Fruit fly (Drosophila melanogaster) ovary, adult (tissue): ENCODE results near the gene CG43346.
A peak's percentile ranks its signal among the peaks of the same experiment; 100 is the strongest.

Source experiments
- CG17801 ChIP-seq: fragments of 200-800 bp; optimal IDR thresholded peaks from 2 replicates; lab custom pipeline; 2019; ENCODE audit warnings: missing biosample characterization, mild to moderate bottlenecking, missing genetic modification characterization, moderate library complexity; ENCODE audit not compliant: partially characterized antibody

Gene CG43346

dm6 chr2L:21172922-21173321 is 4.5 kb upstream of the CG43346 start, which contains the start of gene CG31627:
CG31627 (plus strand) TSS chr2L:21173222.
- no peak for TF ChIP-seq CG17801 (GFP tag; lab: Kevin White, UChicago)

- no peak for TF ChIP-seq CG17801 (GFP tag; lab: Kevin White, UChicago)
These were observed 1.5 kb upstream of the CG43346 start for dm6 chr2L:21169863-21170262.

dm6 chr2L:21169160-21169624 is 811 bp upstream of the CG43346 start:
- TF ChIP-seq CG17801 (GFP tag; lab: Kevin White, UChicago): no peak

dm6 chr2L:21166422-21166821 is 2.0 kb downstream of the CG43346 start:
- TF ChIP-seq CG17801 (GFP tag; lab: Kevin White, UChicago): peak; percentile 47

- TF ChIP-seq CG17801 (GFP tag; lab: Kevin White, UChicago): no peak
These were observed 5.0 kb downstream of the CG43346 start, which contains the start of gene Noc2 for dm6 chr2L:21163311-21163842. Noc2 (plus strand) TSS chr2L:21163641.

- peak; percentile 52 for TF ChIP-seq CG17801 (GFP tag; lab: Kevin White, UChicago)
These were observed 5.5 kb downstream of the CG43346 start, which contains the start of gene Nbr for dm6 chr2L:21162875-21163274. Nbr (minus strand) TSS chr2L:21163083.

dm6 chr2L:21158554-21158953 is 9.8 kb downstream of the CG43346 start, which contains the start of the genes Coq3 and Pld3:
Coq3 (minus strand) TSS chr2L:21158611.
Pld3 (plus strand) TSS chr2L:21158847.
- peak; percentile 93 for TF ChIP-seq CG17801 (GFP tag; lab: Kevin White, UChicago)

dm6 chr2L:21156156-21157040 is 12.0 kb downstream of the CG43346 start, which contains the start of the genes Mpp6 and E2f2:
Mpp6 (plus strand) TSS chr2L:21156288.
E2f2 (minus strand) TSS chr2L:21156749.
- TF ChIP-seq CG17801 (GFP tag; lab: Kevin White, UChicago): peak; percentile 52

- no peak for TF ChIP-seq CG17801 (GFP tag; lab: Kevin White, UChicago)
These were observed 14.5 kb downstream of the CG43346 start for dm6 chr2L:21153844-21154243.

- TF ChIP-seq CG17801 (GFP tag; lab: Kevin White, UChicago): no peak
These were observed 19.3 kb downstream of the CG43346 start for dm6 chr2L:21149053-21149452.

dm6 chr2L:21148242-21148641 is 20.1 kb downstream of the CG43346 start, which contains the start of gene del:
del (minus strand) TSS chr2L:21148546.
- TF ChIP-seq CG17801 (GFP tag; lab: Kevin White, UChicago): no peak

- no peak for TF ChIP-seq CG17801 (GFP tag; lab: Kevin White, UChicago)
These were observed 25.4 kb downstream of the CG43346 start, which contains the start of gene pths for dm6 chr2L:21142972-21143385. pths (plus strand) TSS chr2L:21143229.

dm6 chr2L:21142501-21142849 is 25.9 kb downstream of the CG43346 start:
- TF ChIP-seq CG17801 (GFP tag; lab: Kevin White, UChicago): no peak

- TF ChIP-seq CG17801 (GFP tag; lab: Kevin White, UChicago): no peak
These were observed 26.5 kb downstream of the CG43346 start, which contains the start of gene Dap160 for dm6 chr2L:21141714-21142500. Dap160 (minus strand) TSS chr2L:21142347.
